Worm (Caenorhabditis elegans): ENCODE data around the gene C25E10.8.

Gene C25E10.8

DNA sequence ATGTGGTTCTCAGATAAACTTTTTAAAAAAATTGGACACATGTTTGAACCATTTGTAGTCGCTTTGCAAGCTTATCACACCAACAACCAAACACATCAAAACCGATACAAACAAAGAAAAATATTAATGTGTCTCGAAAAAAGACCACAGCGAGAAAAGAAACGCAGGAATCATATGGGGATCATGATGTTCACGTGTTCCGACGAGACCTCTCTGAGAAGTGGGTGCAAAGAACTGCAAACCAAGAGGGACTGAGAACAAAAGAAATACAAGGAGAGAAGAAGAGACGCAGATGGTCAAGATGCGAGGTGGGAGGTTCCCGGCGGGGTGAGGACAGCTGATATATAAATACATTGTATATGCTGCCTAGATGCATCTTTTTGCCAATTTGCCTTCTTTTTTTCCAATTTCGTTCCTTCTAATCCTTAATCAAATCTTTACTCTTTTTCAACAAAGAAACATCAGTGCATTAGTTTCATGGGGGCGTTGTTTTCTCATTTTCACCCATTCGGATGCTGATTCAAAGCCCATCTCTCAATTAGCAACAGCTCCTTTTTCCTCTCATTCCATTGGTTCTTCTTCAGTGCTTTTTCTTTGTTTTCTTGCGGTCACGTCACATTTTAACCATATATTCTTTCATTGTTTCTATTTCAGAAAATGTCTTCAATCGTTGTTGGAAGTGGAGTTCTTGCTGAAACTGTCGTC, 41.9 kb upstream of the C25E10.8 start, which contains the start of gene F21C10.10 (continued):
- TF ChIP-seq fkh-10 (GFP tag; optimal IDR thresholded peaks at IDR 0.05) (no peak), ztf-11 (tag; optimal IDR thresholded peaks at IDR 0.05) (no peak), nhr-237 (tag; optimal IDR thresholded peaks at IDR 0.05) (no peak), ceh-20 (GFP tag; IDR thresholded peaks at IDR 0.05) (peak; percentile 92), ceh-32 (tag; optimal IDR thresholded peaks at IDR 0.05; ENCODE audit: poor library complexity) (no peak), ceh-82 (tag; optimal IDR thresholded peaks at IDR 0.05) (no peak), madf-5 (GFP tag; IDR thresholded peaks at IDR 0.05) (0 out of 4 replicates have a peak, but pooled peaks of 1 of the 2 experiments have one; percentile 64), arid-1 (GFP tag; conservative IDR thresholded peaks at IDR 0.05) (0 out of 2 replicates have a peak, but pooled peaks have one; percentile 8), ama-1 (optimal IDR thresholded peaks at IDR 0.05) (no peak), jun-1 (tag; optimal IDR thresholded peaks at IDR 0.05) (peak; percentile 59), sdz-12 (GFP tag; optimal IDR thresholded peaks at IDR 0.05) (no peak)

DNA sequence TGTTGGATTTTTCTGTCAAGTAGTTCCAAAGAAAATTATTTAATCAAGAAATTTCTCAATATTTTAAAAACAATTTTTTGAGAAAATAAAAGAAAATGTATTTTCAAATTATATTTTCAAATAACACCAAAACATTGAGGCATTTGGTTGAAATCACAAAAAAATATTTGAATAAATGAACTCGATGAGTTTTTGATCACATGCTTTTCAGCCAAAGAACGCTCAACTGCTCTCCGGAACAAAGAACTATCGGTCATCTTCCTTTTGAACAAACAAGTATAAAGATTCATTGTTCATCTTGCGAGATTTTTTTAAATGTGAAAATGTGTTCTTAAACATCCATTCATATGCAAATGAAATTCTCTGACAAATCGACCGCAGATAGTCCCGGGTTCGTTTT, 41.1 kb upstream of the C25E10.8 start:
- TF ChIP-seq dve-1 (tag; optimal IDR thresholded peaks at IDR 0.05; ENCODE audit: insufficient read depth) (peak; percentile 39), nhr-77 (tag; optimal IDR thresholded peaks at IDR 0.05) (peak; percentile 18), dmd-6 (GFP tag; IDR thresholded peaks at IDR 0.05) (peak; percentile 15; the same call in 1 of the 2 replicates), daf-16 (GFP tag; optimal IDR thresholded peaks at IDR 0.05) (no peak), daf-16 (tag; optimal IDR thresholded peaks at IDR 0.05) (peak; percentile 50), Y75B8A.6 (GFP tag; IDR thresholded peaks at IDR 0.05) (no peak), unc-62 (GFP tag; optimal IDR thresholded peaks at IDR 0.05 in 1 of 2) (peak in 1 of 2 experiments; percentile 12), unc-62 (tag; optimal IDR thresholded peaks at IDR 0.05) (no peak)

DNA sequence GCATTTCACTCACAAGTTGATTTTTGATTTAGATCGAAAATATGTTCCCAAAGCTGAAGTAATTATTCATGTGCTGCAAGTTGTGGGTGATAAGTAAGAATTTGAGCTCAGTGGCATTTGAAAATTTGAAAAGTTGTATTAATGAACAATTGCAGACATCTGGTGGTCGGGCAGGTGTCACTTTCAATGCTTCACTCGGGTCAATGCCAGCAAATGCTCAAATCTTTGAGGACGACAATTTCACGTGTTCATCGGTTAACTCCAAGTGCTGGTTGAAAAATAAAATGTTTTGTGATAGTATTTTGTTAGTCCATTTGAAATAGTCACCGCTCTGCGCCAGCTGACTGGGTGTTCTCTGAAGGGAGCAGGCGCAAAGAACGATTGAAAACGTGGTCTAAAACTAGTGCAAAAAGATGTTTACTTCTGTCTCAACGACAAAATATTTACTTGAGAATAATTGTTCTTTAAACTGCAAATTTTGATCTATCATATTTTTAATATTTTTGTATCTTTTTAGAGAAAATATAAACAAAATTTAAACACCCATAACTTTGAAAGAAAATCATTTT, 40.3 kb upstream of the C25E10.8 start:
- no peak for TF ChIP-seq mes-2 (tag; optimal IDR thresholded peaks at IDR 0.05; ENCODE audit: poor library complexity, severe bottlenecking)
- TF ChIP-seq nhr-28 (tag; optimal IDR thresholded peaks at IDR 0.05), result peak; percentile 80
- no peak for TF ChIP-seq vab-7 (GFP tag; IDR thresholded peaks at IDR 0.05)
- TF ChIP-seq dmd-9 (GFP tag; IDR thresholded peaks at IDR 0.05), result no peak
- no peak for TF ChIP-seq snpc-1.2 (GFP tag; IDR thresholded peaks at IDR 0.05)
- TF ChIP-seq set-16 (GFP tag; IDR thresholded peaks at IDR 0.05), result no peak
- TF ChIP-seq hif-1 (tag; optimal IDR thresholded peaks at IDR 0.05), result peak in 1 of 2 experiments; percentile 39
- TF ChIP-seq pha-4 (GFP tag; IDR thresholded peaks at IDR 0.05), result no peak
- TF ChIP-seq pha-4 (tag; optimal IDR thresholded peaks at IDR 0.05), result peak; percentile 52
- TF ChIP-seq hlh-30 (tag; optimal IDR thresholded peaks at IDR 0.05; ENCODE audit: insufficient read depth), result peak; percentile 92
- no peak for TF ChIP-seq daf-12 (tag; optimal IDR thresholded peaks at IDR 0.05)
- TF ChIP-seq aly-2 (tag; optimal IDR thresholded peaks at IDR 0.05), result no peak
- peak; percentile 91 for TF ChIP-seq hlh-11 (tag; optimal IDR thresholded peaks at IDR 0.05)
- no peak for TF ChIP-seq Y5F2A.4 (GFP tag; optimal IDR thresholded peaks at IDR 0.05)
- TF ChIP-seq lin-1 (GFP tag; IDR thresholded peaks at IDR 0.05), result peak; percentile 52; the same call in 1 of the 2 replicates
- no peak for TF ChIP-seq cey-2 (tag; optimal IDR thresholded peaks at IDR 0.05; ENCODE audit: borderline replicate concordance, insufficient read depth)
- TF ChIP-seq F10B5.3 (tag; optimal IDR thresholded peaks at IDR 0.05), result no peak
- 0 out of 2 replicates have a peak, but pooled peaks have one; percentile 53 for TF ChIP-seq mdt-29 (GFP tag; IDR thresholded peaks at IDR 0.05)
- TF ChIP-seq zfp-3 (GFP tag; conservative IDR thresholded peaks at IDR 0.05), result no peak
- TF ChIP-seq mxl-3 (GFP tag; optimal IDR thresholded peaks at IDR 0.05), result peak; percentile 11
- no peak for TF ChIP-seq Y48G9A.11 (GFP tag; IDR thresholded peaks at IDR 0.05)
- no peak for TF ChIP-seq lin-39 (tag; optimal IDR thresholded peaks at IDR 0.05)
- peak; percentile 58 for TF ChIP-seq nhr-48 (tag; optimal IDR thresholded peaks at IDR 0.05)
- TF ChIP-seq aha-1 (tag), result peak; percentile 19
- TF ChIP-seq R02D3.7 (tag; optimal IDR thresholded peaks at IDR 0.05), result no peak
- TF ChIP-seq saeg-2 (GFP tag; IDR thresholded peaks at IDR 0.05), result no peak
- TF ChIP-seq mdl-1 (tag; optimal IDR thresholded peaks at IDR 0.05), result peak in 1 of 2 experiments; percentile 83
- peak; percentile 24 for TF ChIP-seq nhr-77 (tag; optimal IDR thresholded peaks at IDR 0.05)
- TF ChIP-seq zag-1 (tag; optimal IDR thresholded peaks at IDR 0.05), result no peak
